Fruit fly (Drosophila melanogaster): Measurements from ENCODE around the gene CG1265.
A peak's percentile ranks its signal among the peaks of the same experiment; 100 is the strongest.

CG1265 gene

dm6 chr3L:4282627-4283026 is 28.1 kb downstream of the CG1265 start, which contains the start of gene CG11583 (continued):
- TF ChIP-seq Trl (optimal IDR thresholded peaks at IDR 0.05) (no peak), Trl (GFP tag; optimal IDR thresholded peaks at IDR 0.05) (peak; percentile 34), ara (GFP tag; IDR thresholded peaks at IDR 0.05) (no peak), Fer2 (tag; optimal IDR thresholded peaks at IDR 0.05) (peak; percentile 6), CG11723 (GFP tag; optimal IDR thresholded peaks at IDR 0.05) (no peak), pb (GFP tag; optimal IDR thresholded peaks at IDR 0.05) (no peak), HmgD (GFP tag; optimal IDR thresholded peaks at IDR 0.05) (no peak), lmd (GFP tag; IDR thresholded peaks at IDR 0.05) (no peak), lola (GFP tag; optimal IDR thresholded peaks at IDR 0.05) (no peak), Hmr (GFP tag; optimal IDR thresholded peaks at IDR 0.05) (no peak), nom (GFP tag; optimal IDR thresholded peaks at IDR 0.05) (peak; percentile 14), CG7271 (tag; optimal IDR thresholded peaks at IDR 0.05) (no peak), repo (GFP tag; optimal IDR thresholded peaks at IDR 0.05) (peak; percentile 14), CG32532 (GFP tag; IDR thresholded peaks at IDR 0.05) (peak; percentile 66), CG7963 (GFP tag; IDR thresholded peaks at IDR 0.05; ENCODE audit: partially characterized antibody) (no peak), sd (tag; optimal IDR thresholded peaks at IDR 0.05) (no peak), gce (GFP tag; IDR thresholded peaks at IDR 0.05) (no peak), z (GFP tag; IDR thresholded peaks at IDR 0.05) (no peak), CG2120 (GFP tag; optimal IDR thresholded peaks at IDR 0.05) (peak; percentile 73), unc-4 (GFP tag; IDR thresholded peaks at IDR 0.05; ENCODE audit: partially characterized antibody) (no peak)

- peak; percentile 47 for TF ChIP-seq Scr (GFP tag; IDR thresholded peaks at IDR 0.05; ENCODE audit: partially characterized antibody)
- TF ChIP-seq CHES-1-like (GFP tag; optimal IDR thresholded peaks at IDR 0.05) = no peak
- TF ChIP-seq bigmax (GFP tag; optimal IDR thresholded peaks at IDR 0.05) = peak; percentile 43
- peak; percentile 54 for TF ChIP-seq HmgZ (tag; optimal IDR thresholded peaks at IDR 0.05)
- peak; percentile 8; the same call in 1 of the 3 replicates for TF ChIP-seq CG6791 (GFP tag; IDR thresholded peaks at IDR 0.05; ENCODE audit: partially characterized antibody)
- TF ChIP-seq CG17829 (tag; optimal IDR thresholded peaks at IDR 0.05) = peak; percentile 21
- peak; percentile 29 for TF ChIP-seq CG7928 (GFP tag; optimal IDR thresholded peaks at IDR 0.05)
- TF ChIP-seq CG34422 (GFP tag; IDR thresholded peaks at IDR 0.05) = peak; percentile 57; the same call in 1 of the 3 replicates
- peak; percentile 0 for TF ChIP-seq CG12659 (GFP tag; optimal IDR thresholded peaks at IDR 0.05)
- peak; percentile 23 for TF ChIP-seq sug (tag; optimal IDR thresholded peaks at IDR 0.05)
- TF ChIP-seq CG2120 (GFP tag; optimal IDR thresholded peaks at IDR 0.05) = peak; percentile 34
- TF ChIP-seq CG1603 (tag; optimal IDR thresholded peaks at IDR 0.05) = peak; percentile 52
- TF ChIP-seq ci (GFP tag; IDR thresholded peaks at IDR 0.05) = peak; percentile 60; the same call in 1 of the 3 replicates
- peak; percentile 15 for TF ChIP-seq phol (tag; optimal IDR thresholded peaks at IDR 0.05)
- TF ChIP-seq CG15514 (GFP tag; optimal IDR thresholded peaks at IDR 0.05) = peak; percentile 99
- TF ChIP-seq Atf6 (GFP tag; IDR thresholded peaks at IDR 0.05) = 0 out of 2 replicates have a peak, but pooled peaks have one; percentile 40
- 0 out of 4 replicates have a peak, but pooled peaks have one; percentile 14 for TF ChIP-seq Dll (GFP tag; IDR thresholded peaks at IDR 0.05; ENCODE audit: partially characterized antibody)
- peak; percentile 62 for TF ChIP-seq Dp (GFP tag; optimal IDR thresholded peaks at IDR 0.05)
- TF ChIP-seq nom (GFP tag; optimal IDR thresholded peaks at IDR 0.05) = peak; percentile 4
- no peak for TF ChIP-seq CG18476 (GFP tag; optimal IDR thresholded peaks at IDR 0.05)
- TF ChIP-seq CG34224 (GFP tag; IDR thresholded peaks at IDR 0.05; ENCODE audit: partially characterized antibody) = peak; percentile 44; the same call in 1 of the 3 replicates
- peak; percentile 52 for TF ChIP-seq Bgb (GFP tag; IDR thresholded peaks at IDR 0.05; ENCODE audit: partially characterized antibody)
- peak; percentile 49 for TF ChIP-seq BEAF-32 (GFP tag; optimal IDR thresholded peaks at IDR 0.05)
- TF ChIP-seq CG2712 (tag; optimal IDR thresholded peaks at IDR 0.05) = peak; percentile 11
- TF ChIP-seq Opbp (GFP tag; IDR thresholded peaks at IDR 0.05; ENCODE audit: partially characterized antibody) = peak; percentile 35; the same call in 1 of the 3 replicates
- TF ChIP-seq CG9797 (GFP tag; optimal IDR thresholded peaks at IDR 0.05) = peak; percentile 3
- TF ChIP-seq Doc3 (GFP tag; IDR thresholded peaks at IDR 0.05; ENCODE audit: partially characterized antibody) = 0 out of 3 replicates have a peak, but pooled peaks have one; percentile 16
- TF ChIP-seq knrl (GFP tag; IDR thresholded peaks at IDR 0.05; ENCODE audit: partially characterized antibody) = peak; percentile 25; the same call in 1 of the 3 replicates
- TF ChIP-seq YL-1 (GFP tag; optimal IDR thresholded peaks at IDR 0.05) = peak; percentile 82
Observed at dm6 chr3L:4283428-4284089, 29.0 kb downstream of the CG1265 start, which contains the start of the genes srw and CG1316. TSS of gene srw (minus strand) at chr3L:4283478. TSS of gene CG1316 (plus strand) at chr3L:4283851.
